Worm (Caenorhabditis elegans) whole organism, L2 larva: ENCODE data around the gene srj-25.
A peak's percentile ranks its signal among the peaks of the same experiment; 100 is the strongest.

Experiments used
- C34F6.9 ChIP-seq: fragments of 150-350 bp; optimal IDR thresholded peaks from 2 replicates; lab custom pipeline; 2014; ENCODE audit warnings: missing biosample characterization, missing genetic modification characterization
- F13H6.1 ChIP-seq: sonication (generic microtip); optimal IDR thresholded peaks from 2 replicates; lab custom pipeline; 2016; ENCODE audit warnings: missing genetic modification characterization, missing compliant biosample characterization
- R02D3.7 ChIP-seq: fragments of 150-350 bp; optimal IDR thresholded peaks from 2 replicates; lab custom pipeline; 2014; ENCODE audit warnings: missing biosample characterization, missing genetic modification characterization
- Y55F3AM.14 ChIP-seq: fragments of 200-800 bp; sonication (Bioruptor generic); optimal IDR thresholded peaks from 2 replicates; lab custom pipeline; 2018; ENCODE audit warnings: mild to moderate bottlenecking, missing genetic modification characterization, missing compliant biosample characterization
- ZK546.5 ChIP-seq: sonication (generic microtip); optimal IDR thresholded peaks from 2 replicates; lab custom pipeline; 2017; ENCODE audit warnings: missing biosample characterization, missing genetic modification characterization
- alr-1 ChIP-seq: fragments of 150-350 bp; optimal IDR thresholded peaks from 2 replicates; lab custom pipeline; 2014; ENCODE audit warnings: missing biosample characterization, missing genetic modification characterization
- aly-2 ChIP-seq: fragments of 150-350 bp; optimal IDR thresholded peaks from 2 replicates; lab custom pipeline; 2014; ENCODE audit warnings: missing biosample characterization, missing genetic modification characterization
- ama-1 ChIP-seq: fragments of 150-350 bp; optimal IDR thresholded peaks from 2 replicates; lab custom pipeline; 2018; ENCODE audit warnings: inconsistent platforms
- blmp-1 ChIP-seq: sonication (generic microtip); optimal IDR thresholded peaks from 2 replicates; lab custom pipeline; 2017; ENCODE audit warnings: missing genetic modification characterization, mild to moderate bottlenecking, missing compliant biosample characterization, antibody characterized with exemption, moderate library complexity; ENCODE audit not compliant: insufficient read depth
- ceh-16 ChIP-seq: fragments of 150-350 bp; optimal IDR thresholded peaks from 2 replicates; lab custom pipeline; 2014; ENCODE audit warnings: missing biosample characterization, missing genetic modification characterization
- ceh-82 ChIP-seq: fragments of 150-350 bp; optimal IDR thresholded peaks from 2 replicates; lab custom pipeline; 2014; ENCODE audit warnings: missing biosample characterization, missing genetic modification characterization
- crh-2 ChIP-seq: sonication (generic microtip); optimal IDR thresholded peaks from 2 replicates; lab custom pipeline; 2017; ENCODE audit warnings: missing biosample characterization, missing genetic modification characterization
- dmd-4 ChIP-seq: sonication (generic microtip); optimal IDR thresholded peaks from 2 replicates; lab custom pipeline; 2017; ENCODE audit warnings: missing biosample characterization, missing genetic modification characterization
- egl-27 ChIP-seq: sonication (generic microtip); optimal IDR thresholded peaks from 3 replicates; lab custom pipeline; 2017; ENCODE audit warnings: missing biosample characterization, missing genetic modification reagents, missing genetic modification characterization
- elt-1 ChIP-seq: fragments of 150-350 bp; optimal IDR thresholded peaks from 2 replicates; lab custom pipeline; 2014; ENCODE audit warnings: missing biosample characterization, missing genetic modification characterization
- elt-3 ChIP-seq: sonication (generic microtip); optimal IDR thresholded peaks from 2 replicates; lab custom pipeline; 2017; ENCODE audit warnings: missing biosample characterization, missing genetic modification characterization
- fos-1 ChIP-seq: fragments of 150-350 bp; optimal IDR thresholded peaks from 2 replicates; lab custom pipeline; 2014; ENCODE audit warnings: missing biosample characterization, missing genetic modification characterization
- gmeb-1 ChIP-seq: fragments of 150-350 bp; optimal IDR thresholded peaks from 2 replicates; lab custom pipeline; 2014; ENCODE audit warnings: missing biosample characterization, missing genetic modification characterization
- lin-11 ChIP-seq: fragments of 150-350 bp; sonication (generic microtip); optimal IDR thresholded peaks from 2 replicates; lab custom pipeline; 2014; ENCODE audit warnings: missing biosample characterization, missing genetic modification characterization, inconsistent platforms, mixed read lengths
- lin-13 ChIP-seq: fragments of 150-350 bp; optimal IDR thresholded peaks from 2 replicates; lab custom pipeline; 2014; ENCODE audit warnings: missing biosample characterization, missing genetic modification reagents, missing genetic modification characterization
- lin-39 ChIP-seq: fragments of 150-350 bp; optimal IDR thresholded peaks from 2 replicates; lab custom pipeline; 2014; ENCODE audit warnings: missing biosample characterization, missing genetic modification reagents, missing genetic modification characterization
- lsy-2 ChIP-seq, 2 experiments: fragments of 150-350 bp in 1 of 2; sonication (generic microtip) in 1 of 2; optimal IDR thresholded peaks; 2 replicates each; lab custom pipeline; 2014 to 2017; ENCODE audit warnings: missing biosample characterization in 2 of 2, missing genetic modification characterization in 2 of 2
- mab-5 ChIP-seq: fragments of 150-350 bp; optimal IDR thresholded peaks from 2 replicates; lab custom pipeline; 2014; ENCODE audit warnings: missing biosample characterization, missing genetic modification characterization
- mbf-1 ChIP-seq: sonication (generic microtip); optimal IDR thresholded peaks from 2 replicates; lab custom pipeline; 2017; ENCODE audit warnings: missing biosample characterization, missing genetic modification characterization
- mdl-1 ChIP-seq, 2 experiments: fragments of 150-350 bp in 1 of 2; sonication (generic microtip) in 1 of 2; optimal IDR thresholded peaks; 2 replicates each; lab custom pipeline; 2017; ENCODE audit warnings: missing biosample characterization in 2 of 2, missing genetic modification characterization in 2 of 2
- nhr-10 ChIP-seq: sonication (generic microtip); optimal IDR thresholded peaks from 2 replicates; lab custom pipeline; 2017; ENCODE audit warnings: missing biosample characterization, missing genetic modification characterization
- nhr-11 ChIP-seq: fragments of 150-350 bp; optimal IDR thresholded peaks from 2 replicates; lab custom pipeline; 2014; ENCODE audit warnings: missing biosample characterization, missing genetic modification characterization
- nhr-12 ChIP-seq: fragments of 150-350 bp; optimal IDR thresholded peaks from 2 replicates; lab custom pipeline; 2014; ENCODE audit warnings: missing biosample characterization, missing genetic modification characterization
- nhr-129 ChIP-seq: fragments of 150-350 bp; optimal IDR thresholded peaks from 2 replicates; lab custom pipeline; 2014; ENCODE audit warnings: missing biosample characterization, missing genetic modification characterization
- nhr-21 ChIP-seq: fragments of 150-350 bp; optimal IDR thresholded peaks from 2 replicates; lab custom pipeline; 2014; ENCODE audit warnings: missing biosample characterization, missing genetic modification characterization
- nhr-23 ChIP-seq: fragments of 150-350 bp; optimal IDR thresholded peaks from 2 replicates; lab custom pipeline; 2014; ENCODE audit warnings: missing biosample characterization, missing genetic modification reagents, missing genetic modification characterization
- nhr-237 ChIP-seq: fragments of 150-350 bp; optimal IDR thresholded peaks from 2 replicates; lab custom pipeline; 2014; ENCODE audit warnings: missing biosample characterization, missing genetic modification characterization
- nhr-25 ChIP-seq: fragments of 150-350 bp; sonication (generic microtip); optimal IDR thresholded peaks from 3 replicates; lab custom pipeline; 2014; ENCODE audit warnings: missing biosample characterization, missing genetic modification characterization
- nhr-6 ChIP-seq: fragments of 150-350 bp; optimal IDR thresholded peaks from 2 replicates; lab custom pipeline; 2014; ENCODE audit warnings: missing biosample characterization, missing genetic modification characterization
- nhr-77 ChIP-seq: fragments of 150-350 bp; optimal IDR thresholded peaks from 2 replicates; lab custom pipeline; 2014; ENCODE audit warnings: missing biosample characterization, missing genetic modification characterization
- peb-1 ChIP-seq: fragments of 150-350 bp; optimal IDR thresholded peaks from 2 replicates; lab custom pipeline; 2014; ENCODE audit warnings: missing biosample characterization, missing genetic modification characterization
- sem-4 ChIP-seq: fragments of 150-350 bp; optimal IDR thresholded peaks from 2 replicates; lab custom pipeline; 2014; ENCODE audit warnings: missing biosample characterization, missing genetic modification reagents, missing genetic modification characterization
- skn-1 ChIP-seq: sonication (generic microtip); optimal IDR thresholded peaks from 2 replicates; lab custom pipeline; 2017; ENCODE audit warnings: missing biosample characterization, missing genetic modification characterization
- sma-3 ChIP-seq: sonication (generic microtip); optimal IDR thresholded peaks from 2 replicates; lab custom pipeline; 2016; ENCODE audit warnings: missing genetic modification reagents, missing genetic modification characterization, missing compliant biosample characterization
- sma-9 ChIP-seq, 2 experiments: fragments of 150-350 bp in 1 of 2; sonication (generic microtip) in 1 of 2; optimal IDR thresholded peaks; 2 replicates each; lab custom pipeline; 2014 to 2016; ENCODE audit warnings: missing genetic modification characterization in 2 of 2, mild to moderate bottlenecking in 1 of 2, missing biosample characterization in 1 of 2, missing compliant biosample characterization in 1 of 2, missing genetic modification reagents in 1 of 2, moderate library complexity in 1 of 2
- snpc-4 ChIP-seq: fragments of 150-350 bp; optimal IDR thresholded peaks from 2 replicates; lab custom pipeline; 2014; ENCODE audit warnings: missing biosample characterization, missing genetic modification characterization
- unc-39 ChIP-seq: fragments of 150-350 bp; optimal IDR thresholded peaks from 2 replicates; lab custom pipeline; 2014; ENCODE audit warnings: missing biosample characterization, missing genetic modification characterization
- unc-55 ChIP-seq: fragments of 150-350 bp; sonication (generic microtip); optimal IDR thresholded peaks from 3 replicates; lab custom pipeline; 2014; ENCODE audit warnings: missing biosample characterization, missing genetic modification reagents, missing genetic modification characterization
- unc-62 ChIP-seq: fragments of 150-350 bp; optimal IDR thresholded peaks from 2 replicates; lab custom pipeline; 2014; ENCODE audit warnings: missing biosample characterization, missing genetic modification reagents, missing genetic modification characterization
- zag-1 ChIP-seq: fragments of 150-350 bp; optimal IDR thresholded peaks from 2 replicates; lab custom pipeline; 2014; ENCODE audit warnings: missing biosample characterization, missing genetic modification characterization
- ztf-1 ChIP-seq: fragments of 200-800 bp; sonication (Bioruptor generic); conservative IDR thresholded peaks from 2 replicates; pipeline ENCODE4 v1.3.6; 2022; ENCODE audit warnings: missing genetic modification characterization, missing compliant biosample characterization
- ztf-11 ChIP-seq: sonication (generic microtip); optimal IDR thresholded peaks from 2 replicates; lab custom pipeline; 2017; ENCODE audit warnings: missing biosample characterization, missing genetic modification characterization
- ztf-4 ChIP-seq: fragments of 150-350 bp; optimal IDR thresholded peaks from 2 replicates; lab custom pipeline; 2014; ENCODE audit warnings: missing biosample characterization, missing genetic modification characterization

The srj-25 gene

ce11 chrV:728822-729493 is 7.1 kb downstream of the srj-25 start:
- TF ChIP-seq nhr-11 (tag; lab: Kevin White, UChicago) (no peak), nhr-12 (tag; lab: Kevin White, UChicago) (no peak), nhr-129 (tag; lab: Kevin White, UChicago) (peak; percentile 89), peb-1 (tag; lab: Kevin White, UChicago) (no peak), nhr-23 (tag; lab: Kevin White, UChicago) (no peak), dmd-4 (no peak), mdl-1 (tag; optimal IDR thresholded peaks at IDR 0.05; lab: Kevin White, UChicago) (peak in 1 of 2 experiments; percentile 4), C34F6.9 (tag; lab: Kevin White, UChicago) (peak; percentile 10), lin-39 (tag; lab: Kevin White, UChicago) (no peak), F13H6.1 (tag; lab: Kevin White, UChicago) (peak; percentile 76), lin-11 (tag; lab: Kevin White, UChicago) (no peak), mab-5 (tag; lab: Kevin White, UChicago) (peak; percentile 56), sem-4 (tag; lab: Kevin White, UChicago) (peak; percentile 21), nhr-77 (tag; lab: Kevin White, UChicago) (no peak), crh-2 (tag; lab: Kevin White, UChicago) (peak; percentile 65), ceh-16 (tag; lab: Kevin White, UChicago) (no peak), nhr-21 (peak; percentile 82), nhr-6 (tag; lab: Kevin White, UChicago) (peak; percentile 49), nhr-237 (tag; lab: Kevin White, UChicago) (no peak), ceh-82 (tag; lab: Kevin White, UChicago) (no peak), Y55F3AM.14 (GFP tag; lab: Kevin White, UChicago) (peak; percentile 79), unc-39 (tag; lab: Kevin White, UChicago) (no peak), ztf-4 (tag; lab: Kevin White, UChicago) (peak; percentile 61), nhr-10 (tag; lab: Kevin White, UChicago) (no peak), R02D3.7 (tag; lab: Kevin White, UChicago) (no peak), alr-1 (no peak), ZK546.5 (no peak), egl-27 (tag; lab: Kevin White, UChicago) (no peak), mbf-1 (tag; lab: Kevin White, UChicago) (no peak), ztf-11 (tag; lab: Kevin White, UChicago) (no peak), ama-1 (lab: Kevin White, UChicago) (peak; percentile 74), sma-3 (GFP tag; lab: Kevin White, UChicago) (peak; percentile 3), fos-1 (tag; lab: Kevin White, UChicago) (no peak), snpc-4 (tag; lab: Kevin White, UChicago) (no peak), skn-1 (tag; lab: Kevin White, UChicago) (no peak), lin-13 (GFP tag; lab: Kevin White, UChicago) (peak; percentile 42), nhr-25 (no peak), ztf-1 (GFP tag; lab: Robert Waterston, UW) (no peak), zag-1 (no peak), unc-55 (GFP tag; lab: Kevin White, UChicago) (no peak), lsy-2 (tag; optimal IDR thresholded peaks at IDR 0.05; lab: Kevin White, UChicago) (peak in 1 of 2 experiments; percentile 61), gmeb-1 (tag; lab: Kevin White, UChicago) (no peak), aly-2 (tag; lab: Kevin White, UChicago) (no peak), blmp-1 (tag; lab: Kevin White, UChicago) (no peak), elt-3 (tag; lab: Kevin White, UChicago) (no peak), sma-9 (GFP tag; optimal IDR thresholded peaks at IDR 0.05; lab: Kevin White, UChicago) (peak; percentile 88), sma-9 (tag; optimal IDR thresholded peaks at IDR 0.05; lab: Kevin White, UChicago) (no peak), elt-1 (no peak), unc-62 (GFP tag; lab: Kevin White, UChicago) (no peak)
